Worm (Caenorhabditis elegans) whole organism, midembryonic: Measurements from ENCODE around the gene cyp-14A5.

Source experiments
- T22C8.4 ChIP-seq: fragments of 200-800 bp; sonication (Bioruptor generic); IDR thresholded peaks from 2 replicates; pipeline ENCODE4 v1.3.6; 2022; ENCODE audit warnings: missing genetic modification characterization, missing compliant biosample characterization
- cog-1 ChIP-seq: sonication (generic microtip); optimal IDR thresholded peaks from 2 replicates; lab custom pipeline; 2016; ENCODE audit warnings: missing genetic modification characterization, missing compliant biosample characterization
- flt-1 ChIP-seq: fragments of 200-800 bp; sonication (Bioruptor generic); IDR thresholded peaks from 2 replicates; pipeline ENCODE4 v1.3.6; 2022; ENCODE audit warnings: missing genetic modification characterization, missing compliant biosample characterization
- klf-2 ChIP-seq: fragments of 200-800 bp; sonication (Bioruptor generic); conservative IDR thresholded peaks from 2 replicates; pipeline ENCODE4 v1.3.6; 2022; ENCODE audit warnings: missing genetic modification reagents, missing genetic modification characterization, missing compliant biosample characterization
- med-1 ChIP-seq: sonication (generic microtip); optimal IDR thresholded peaks from 2 replicates; lab custom pipeline; 2017; ENCODE audit warnings: missing genetic modification characterization, mild to moderate bottlenecking, missing compliant biosample characterization, antibody characterized with exemption, missing genetic modification reagents; ENCODE audit not compliant: insufficient read depth
- ref-1 ChIP-seq: fragments of 200-800 bp; sonication (Bioruptor generic); conservative IDR thresholded peaks from 2 replicates; pipeline ENCODE4 v1.3.6; 2022; ENCODE audit warnings: missing genetic modification reagents, missing genetic modification characterization, missing compliant biosample characterization
- tab-1 ChIP-seq: fragments of 200-800 bp; sonication (Bioruptor generic); IDR thresholded peaks from 2 replicates; pipeline ENCODE4 v1.3.6; 2022; ENCODE audit warnings: missing genetic modification characterization, missing compliant biosample characterization
- ztf-23 ChIP-seq: fragments of 200-800 bp; sonication (Bioruptor generic); IDR thresholded peaks from 2 replicates; pipeline ENCODE4 v1.3.6; 2022; ENCODE audit warnings: missing genetic modification reagents, missing genetic modification characterization, missing compliant biosample characterization
- ztf-29 ChIP-seq: fragments of 200-800 bp; sonication (Bioruptor generic); IDR thresholded peaks from 2 replicates; pipeline ENCODE4 v1.3.6; 2022; ENCODE audit warnings: missing genetic modification reagents, missing genetic modification characterization, missing compliant biosample characterization

DNA sequence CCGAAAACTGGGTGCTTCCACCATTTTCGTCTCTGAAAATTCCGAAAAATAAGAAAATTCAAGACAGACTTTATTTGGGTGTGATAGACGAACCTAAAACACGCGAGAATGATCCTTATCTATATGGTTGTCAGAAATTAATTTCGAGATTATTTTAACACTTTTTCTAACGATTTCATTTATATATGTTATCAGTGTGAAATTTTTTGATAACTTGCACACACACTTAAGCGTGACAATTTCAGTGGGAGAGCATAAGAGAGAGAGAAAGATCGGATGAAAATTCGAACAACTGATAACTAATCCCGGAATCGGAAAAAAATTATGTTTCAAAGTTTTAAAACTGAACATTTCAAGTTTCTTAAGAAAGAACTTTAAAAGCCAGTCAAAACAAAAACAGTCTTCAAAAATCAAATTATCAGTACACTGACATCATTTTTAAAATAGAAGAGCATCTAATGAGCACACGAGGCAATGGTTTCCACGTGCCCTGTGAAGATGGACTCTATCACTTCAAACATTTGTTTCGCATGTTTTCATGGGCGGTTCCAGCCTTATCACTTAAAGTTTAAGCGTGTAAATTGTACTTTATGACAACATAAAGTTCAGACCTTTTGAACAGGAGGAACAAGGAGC lies 30.0 kb downstream of the cyp-14A5 start, which contains the start of gene C35A11.4:
- TF ChIP-seq tab-1 (GFP tag; lab: Robert Waterston, UW) = no peak
- TF ChIP-seq cog-1 = no peak
- TF ChIP-seq flt-1 (GFP tag; lab: Robert Waterston, UW) = no peak
- no peak for TF ChIP-seq ref-1 (GFP tag; lab: Robert Waterston, UW)
- no peak for TF ChIP-seq T22C8.4 (GFP tag; lab: Robert Waterston, UW)
- TF ChIP-seq ztf-29 = no peak
- no peak for TF ChIP-seq klf-2
- TF ChIP-seq med-1 (GFP tag; lab: Kevin White, UChicago) = no peak
- no peak for TF ChIP-seq ztf-23 (GFP tag; lab: Robert Waterston, UW)
